Fruit fly (Drosophila melanogaster): ENCODE data around the gene CG14949.
A peak's percentile ranks its signal among the peaks of the same experiment; 100 is the strongest.

CG14949 gene

DNA sequence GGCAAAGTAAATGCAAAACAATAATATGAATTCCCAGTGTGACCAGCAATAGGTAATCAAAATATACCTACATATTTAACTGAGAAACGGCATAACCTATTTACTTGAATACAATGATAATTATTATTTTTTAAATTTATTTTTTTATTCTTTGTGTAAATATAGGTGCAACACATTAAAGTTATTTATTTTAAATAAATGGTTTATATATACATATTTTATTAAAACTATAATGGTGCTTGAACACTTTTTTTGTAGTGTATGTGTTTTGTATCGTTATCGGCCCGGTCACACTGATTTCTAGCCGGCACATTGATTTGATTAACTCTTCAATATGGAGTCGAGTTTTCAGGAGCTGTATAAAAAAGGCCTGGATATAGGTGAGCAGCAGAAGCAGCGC is 8.6 kb upstream of the CG14949 start, which contains the start of the genes ProRS-m, CG42304 and Snup (continued):
- TF ChIP-seq CG33557 (GFP tag; optimal IDR thresholded peaks at IDR 0.05) (peak; percentile 29), sens (GFP tag) (peak; percentile 53), CG18599 (GFP tag; optimal IDR thresholded peaks at IDR 0.05) (peak; percentile 44), tll (GFP tag; optimal IDR thresholded peaks at IDR 0.05) (peak in 1 of 2 experiments; percentile 23), Sin3A (optimal IDR thresholded peaks at IDR 0.05) (no peak), Neu2 (GFP tag; optimal IDR thresholded peaks at IDR 0.05; ENCODE audit: borderline replicate concordance) (no peak), Ets65A (GFP tag) (no peak), Pdp1 (GFP tag; optimal IDR thresholded peaks at IDR 0.05) (no peak), fru (optimal IDR thresholded peaks at IDR 0.05) (no peak), onecut (GFP tag; IDR thresholded peaks at IDR 0.05) (no peak), grau (tag; optimal IDR thresholded peaks at IDR 0.05) (no peak), Aef1 (GFP tag; IDR thresholded peaks at IDR 0.05) (peak; percentile 77), fd3F (GFP tag; optimal IDR thresholded peaks at IDR 0.05) (peak; percentile 26), Rfx (GFP tag; IDR thresholded peaks at IDR 0.05) (peak; percentile 47; the same call in 1 of the 2 replicates), CG8089 (GFP tag; optimal IDR thresholded peaks at IDR 0.05) (no peak), CHES-1-like (GFP tag; optimal IDR thresholded peaks at IDR 0.05) (no peak), tna (GFP tag; IDR thresholded peaks at IDR 0.05; ENCODE audit: partially characterized antibody) (no peak), Dad (GFP tag; optimal IDR thresholded peaks at IDR 0.05) (no peak), CG1603 (tag; optimal IDR thresholded peaks at IDR 0.05) (no peak), Dip2 (GFP tag; IDR thresholded peaks at IDR 0.05) (no peak), CG12942 (GFP tag; optimal IDR thresholded peaks at IDR 0.05) (peak; percentile 12), H2.0 (GFP tag; IDR thresholded peaks at IDR 0.05) (peak; percentile 37; the same call in 1 of the 2 replicates), Bgb (GFP tag; IDR thresholded peaks at IDR 0.05; ENCODE audit: partially characterized antibody) (no peak), chinmo (GFP tag; IDR thresholded peaks at IDR 0.05; ENCODE audit: partially characterized antibody) (no peak), HLH4C (GFP tag; IDR thresholded peaks at IDR 0.05; ENCODE audit: partially characterized antibody) (no peak), Tbp (GFP tag; optimal IDR thresholded peaks at IDR 0.05) (no peak), lilli (GFP tag; optimal IDR thresholded peaks at IDR 0.05) (no peak), CG17802 (tag; optimal IDR thresholded peaks at IDR 0.05) (no peak), Sry-δ (GFP tag; optimal IDR thresholded peaks at IDR 0.05) (no peak), CG34422 (GFP tag; IDR thresholded peaks at IDR 0.05) (peak; percentile 74), CG11398 (GFP tag; optimal IDR thresholded peaks at IDR 0.05) (no peak), jigr1 (GFP tag; IDR thresholded peaks at IDR 0.05) (0 out of 3 replicates have a peak, but pooled peaks have one; percentile 53), Six4 (GFP tag; optimal IDR thresholded peaks at IDR 0.05) (no peak), Dfd (GFP tag; optimal IDR thresholded peaks at IDR 0.05) (no peak), CG4360 (GFP tag; IDR thresholded peaks at IDR 0.05) (no peak), Meics (GFP tag; optimal IDR thresholded peaks at IDR 0.05) (peak; percentile 34), CG10267 (tag; optimal IDR thresholded peaks at IDR 0.05) (peak; percentile 63), hb (GFP tag; IDR thresholded peaks at IDR 0.05; ENCODE audit: partially characterized antibody) (no peak), CG7786 (GFP tag; optimal IDR thresholded peaks at IDR 0.05) (no peak), fd96Cb (tag; optimal IDR thresholded peaks at IDR 0.05) (peak; percentile 47), dan (GFP tag; IDR thresholded peaks at IDR 0.05) (no peak), CG7987 (GFP tag; optimal IDR thresholded peaks at IDR 0.05) (no peak), CG9932 (GFP tag; IDR thresholded peaks at IDR 0.05) (peak; percentile 56; the same call in 1 of the 2 replicates), CG7839 (tag; optimal IDR thresholded peaks at IDR 0.05) (peak; percentile 70), CG10431 (GFP tag; optimal IDR thresholded peaks at IDR 0.05) (no peak), CG11696 (GFP tag; IDR thresholded peaks at IDR 0.05) (no peak), CG17328 (GFP tag; IDR thresholded peaks at IDR 0.05) (peak; percentile 54; the same call in 1 of the 2 replicates), CG8478 (optimal IDR thresholded peaks at IDR 0.05) (no peak), CG14050 (GFP tag; IDR thresholded peaks at IDR 0.05) (peak; percentile 31; the same call in 2 of the 3 replicates), CG18262 (tag; optimal IDR thresholded peaks at IDR 0.05) (peak; percentile 80), Lhr (GFP tag; optimal IDR thresholded peaks at IDR 0.05) (no peak), abd-A (tag; optimal IDR thresholded peaks at IDR 0.05) (no peak)
